Worm (Caenorhabditis elegans) whole organism, L4/young adult: ENCODE measurements around the gene K08D8.7.

Experiments used
- W03F9.2 ChIP-seq: fragments of 150-350 bp; optimal IDR thresholded peaks from 2 replicates; lab custom pipeline; 2014; ENCODE audit warnings: missing biosample characterization, missing genetic modification characterization
- him-1 ChIP-seq: sonication (generic microtip); optimal IDR thresholded peaks from 2 replicates; lab custom pipeline; 2016; ENCODE audit warnings: missing genotype, missing genetic modification reagents, missing genetic modification characterization, missing compliant biosample characterization

DNA sequence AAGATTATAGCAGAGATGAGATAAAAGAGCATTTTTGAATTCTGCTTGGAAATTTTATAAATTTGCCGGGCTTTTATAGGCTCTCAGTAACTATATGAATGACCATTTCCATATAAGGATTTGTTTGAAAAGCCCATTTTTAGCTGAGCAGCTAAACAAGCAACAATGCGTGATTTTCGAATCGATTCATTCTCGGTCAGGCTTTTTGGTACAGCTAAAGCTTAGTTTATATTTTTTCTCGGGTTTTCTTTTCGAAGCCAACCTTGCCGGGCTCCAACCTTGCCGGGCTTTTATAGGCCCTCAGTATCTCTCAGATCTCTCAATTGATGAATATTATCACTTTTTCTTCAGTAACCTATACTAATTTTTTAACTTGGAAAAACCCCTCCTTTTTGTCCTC is 27.7 kb downstream of the K08D8.7 start, which contains the start of gene srlf-4:
- TF ChIP-seq him-1 (no peak), W03F9.2 (tag; lab: Kevin White, UChicago) (no peak)
